Worm (Caenorhabditis elegans) whole organism, late embryonic: Measurements from ENCODE around the gene npr-18.
A peak's percentile ranks its signal among the peaks of the same experiment; 100 is the strongest.

ENCODE experiments used
- ceh-18 ChIP-seq: sonication (generic microtip); optimal IDR thresholded peaks from 2 replicates; lab custom pipeline; 2016; ENCODE audit warnings: missing genetic modification characterization, missing compliant biosample characterization
- unc-86 ChIP-seq: sonication (generic microtip); optimal IDR thresholded peaks from 2 replicates; lab custom pipeline; 2016; ENCODE audit warnings: missing genetic modification characterization, missing compliant biosample characterization

DNA sequence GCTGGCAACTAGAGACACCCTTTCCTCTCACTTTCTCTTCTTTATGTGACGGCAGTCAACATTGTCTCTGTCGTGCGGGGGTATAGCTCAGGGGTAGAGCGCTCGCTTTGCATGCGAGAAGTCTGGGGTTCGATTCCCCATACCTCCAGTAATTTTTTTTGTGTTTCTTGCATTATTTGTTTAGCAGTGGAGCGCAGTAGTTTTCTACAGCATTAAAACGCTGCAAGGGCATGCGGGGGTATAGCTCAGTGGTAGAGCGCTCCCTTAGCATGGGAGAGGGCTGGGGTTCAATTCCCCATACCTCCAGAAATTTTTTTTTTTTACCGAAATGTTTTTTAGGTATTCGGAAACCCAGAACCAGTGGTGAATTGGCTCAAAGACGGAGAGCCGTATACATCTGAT lies 53.0 kb downstream of the npr-18 start:
- peak; percentile 96 for TF ChIP-seq unc-86
- peak; percentile 96 for TF ChIP-seq ceh-18
